Fruit fly (Drosophila melanogaster) whole organism, embryonic: ENCODE data around the gene shv.

Experiments used
- Asciz ChIP-seq: fragments of 200-800 bp; sonication (Bioruptor generic); optimal IDR thresholded peaks from 2 replicates; lab custom pipeline; 2017; ENCODE audit warnings: missing biosample characterization, mild to moderate bottlenecking, missing genetic modification characterization, missing genetic modification reagents
- CG10267 ChIP-seq: fragments of 200-800 bp; sonication (Bioruptor generic); optimal IDR thresholded peaks from 2 replicates; lab custom pipeline; 2018; ENCODE audit warnings: missing biosample characterization, mild to moderate bottlenecking, missing genetic modification characterization, moderate library complexity
- CG13287 ChIP-seq: fragments of 200-800 bp; sonication (Bioruptor generic); IDR thresholded peaks from 2 replicates; pipeline ENCODE4 v1.3.6; 2022; ENCODE audit warnings: missing biosample characterization, missing genetic modification characterization; ENCODE audit not compliant: partially characterized antibody
- CG13296 ChIP-seq: fragments of 200-800 bp; sonication (Bioruptor generic); optimal IDR thresholded peaks from 3 replicates; lab custom pipeline; 2018; ENCODE audit warnings: missing biosample characterization, mild to moderate bottlenecking, missing genetic modification characterization
- CG14667 ChIP-seq: fragments of 200-800 bp; sonication (Bioruptor generic); IDR thresholded peaks from 2 replicates; pipeline ENCODE4 v1.3.6; 2022; ENCODE audit warnings: missing biosample characterization, missing genetic modification characterization
- CG15479 ChIP-seq: fragments of 200-800 bp; sonication (Bioruptor generic); optimal IDR thresholded peaks from 3 replicates; lab custom pipeline; 2019; ENCODE audit warnings: missing biosample characterization, mild to moderate bottlenecking, missing genetic modification characterization, moderate library complexity
- CG15601 ChIP-seq: fragments of 200-800 bp; sonication (Bioruptor generic); optimal IDR thresholded peaks from 3 replicates; lab custom pipeline; 2019; ENCODE audit warnings: missing biosample characterization, mild to moderate bottlenecking, missing genetic modification characterization, moderate library complexity
- CG1647 ChIP-seq: fragments of 200-800 bp; sonication (Bioruptor generic); optimal IDR thresholded peaks from 3 replicates; lab custom pipeline; 2016; ENCODE audit warnings: missing biosample characterization, missing genetic modification characterization
- CG17361 ChIP-seq: fragments of 200-800 bp; sonication (Bioruptor generic); IDR thresholded peaks from 3 replicates; pipeline ENCODE4 v1.3.6; 2022; ENCODE audit warnings: missing biosample characterization, missing genetic modification characterization
- CG1832 ChIP-seq: fragments of 200-800 bp; sonication (Bioruptor generic); optimal IDR thresholded peaks from 2 replicates; lab custom pipeline; 2017; ENCODE audit warnings: missing biosample characterization, mild to moderate bottlenecking, missing genetic modification characterization, inconsistent platforms
- CG2120 ChIP-seq: fragments of 200-800 bp; sonication (Bioruptor generic); optimal IDR thresholded peaks from 3 replicates; lab custom pipeline; 2016; ENCODE audit warnings: missing biosample characterization, missing genetic modification characterization
- CG2712 ChIP-seq: fragments of 200-800 bp; optimal IDR thresholded peaks from 3 replicates; lab custom pipeline; 2019; ENCODE audit warnings: missing biosample characterization, mild to moderate bottlenecking, missing genetic modification characterization, moderate library complexity
- CG2875 ChIP-seq: fragments of 200-800 bp; sonication (Bioruptor generic); optimal IDR thresholded peaks from 2 replicates; lab custom pipeline; 2017; ENCODE audit warnings: missing biosample characterization, mild to moderate bottlenecking, missing genetic modification characterization, missing genetic modification reagents
- CG30020 ChIP-seq: fragments of 200-800 bp; optimal IDR thresholded peaks from 2 replicates; lab custom pipeline; 2019; ENCODE audit warnings: missing biosample characterization, mild to moderate bottlenecking, missing genetic modification characterization, moderate library complexity
- CG30403 ChIP-seq: fragments of 200-800 bp; sonication (Bioruptor generic); optimal IDR thresholded peaks from 3 replicates; lab custom pipeline; 2016; ENCODE audit warnings: missing biosample characterization, missing genetic modification characterization
- CG34422 ChIP-seq: fragments of 200-800 bp; sonication (Bioruptor generic); IDR thresholded peaks from 3 replicates; pipeline ENCODE4 v1.3.6; 2022; ENCODE audit warnings: missing biosample characterization, missing genetic modification characterization
- CG4820 ChIP-seq: fragments of 200-800 bp; sonication (Bioruptor generic); optimal IDR thresholded peaks from 3 replicates; lab custom pipeline; 2016; ENCODE audit warnings: missing biosample characterization, missing genetic modification characterization
- CG7271 ChIP-seq: fragments of 200-800 bp; sonication (Bioruptor generic); optimal IDR thresholded peaks from 2 replicates; lab custom pipeline; 2018; ENCODE audit warnings: missing biosample characterization, mild to moderate bottlenecking, missing genetic modification characterization, moderate library complexity
- CG8388 ChIP-seq: fragments of 200-800 bp; sonication (Bioruptor generic); optimal IDR thresholded peaks from 2 replicates; lab custom pipeline; 2019; ENCODE audit warnings: missing biosample characterization, mild to moderate bottlenecking, missing genetic modification characterization, moderate library complexity
- CHES-1-like ChIP-seq: fragments of 200-800 bp; sonication (Bioruptor generic); optimal IDR thresholded peaks from 2 replicates; lab custom pipeline; 2016; ENCODE audit warnings: missing biosample characterization, missing genetic modification characterization
- CTCF ChIP-seq: fragments of 200-800 bp; sonication (Bioruptor generic); optimal IDR thresholded peaks from 2 replicates; lab custom pipeline; 2017; ENCODE audit warnings: missing biosample characterization, mild to moderate bottlenecking, missing genetic modification characterization, moderate library complexity
- Doc2 ChIP-seq: fragments of 200-800 bp; sonication (Bioruptor generic); IDR thresholded peaks from 2 replicates; pipeline ENCODE4 v1.3.6; 2022; ENCODE audit warnings: missing biosample characterization, missing genetic modification characterization
- E2f2 ChIP-seq: fragments of 200-800 bp; sonication (Bioruptor generic); IDR thresholded peaks from 2 replicates; pipeline ENCODE4 v1.3.6; 2022; ENCODE audit warnings: missing biosample characterization, missing genetic modification characterization
- Elba2 ChIP-seq: fragments of 200-800 bp; sonication (Bioruptor generic); optimal IDR thresholded peaks from 3 replicates; lab custom pipeline; 2016; ENCODE audit warnings: missing biosample characterization, missing genetic modification characterization
- Fer2 ChIP-seq: fragments of 200-800 bp; sonication (Bioruptor generic); optimal IDR thresholded peaks from 2 replicates; lab custom pipeline; 2018; ENCODE audit warnings: missing biosample characterization, mild to moderate bottlenecking, missing genetic modification characterization, moderate library complexity
- Gsc ChIP-seq: fragments of 200-800 bp; sonication (Bioruptor generic); IDR thresholded peaks from 2 replicates; pipeline ENCODE4 v1.3.6; 2022; ENCODE audit warnings: missing biosample characterization, missing genetic modification characterization
- Lpt ChIP-seq: fragments of >200 bp; optimal IDR thresholded peaks from 2 replicates; lab custom pipeline; 2018; ENCODE audit warnings: missing biosample characterization, missing genetic modification characterization
- NC2α ChIP-seq: fragments of 200-800 bp; sonication (Bioruptor generic); optimal IDR thresholded peaks from 2 replicates; lab custom pipeline; 2016; ENCODE audit warnings: missing biosample characterization, missing genetic modification characterization
- Nf-YB ChIP-seq: fragments of 200-800 bp; sonication (Bioruptor generic); optimal IDR thresholded peaks from 3 replicates; lab custom pipeline; 2019; ENCODE audit warnings: missing biosample characterization, mild to moderate bottlenecking, missing genetic modification characterization, moderate library complexity
- Spps ChIP-seq: fragments of 200-800 bp; sonication (Bioruptor generic); optimal IDR thresholded peaks from 2 replicates; lab custom pipeline; 2018; ENCODE audit warnings: missing biosample characterization, mild to moderate bottlenecking, missing genetic modification characterization
- Tbp ChIP-seq: fragments of >200 bp; optimal IDR thresholded peaks from 2 replicates; lab custom pipeline; 2018; ENCODE audit warnings: missing biosample characterization, missing genetic modification characterization
- ap ChIP-seq: fragments of 200-800 bp; sonication (Bioruptor generic); IDR thresholded peaks from 2 replicates; pipeline ENCODE4 v1.3.6; 2022; ENCODE audit warnings: missing biosample characterization, missing genetic modification characterization
- bigmax ChIP-seq: fragments of 200-800 bp; sonication (Bioruptor generic); optimal IDR thresholded peaks from 2 replicates; lab custom pipeline; 2018; ENCODE audit warnings: missing biosample characterization, mild to moderate bottlenecking, missing genetic modification characterization
- chinmo ChIP-seq: fragments of 200-800 bp; sonication (Bioruptor generic); IDR thresholded peaks from 4 replicates; pipeline ENCODE4 v1.3.6; 2022; ENCODE audit warnings: missing biosample characterization, missing genetic modification characterization; ENCODE audit not compliant: partially characterized antibody
- cwo ChIP-seq: fragments of 200-800 bp; sonication (Bioruptor generic); optimal IDR thresholded peaks from 3 replicates; lab custom pipeline; 2017; ENCODE audit warnings: missing biosample characterization, missing genetic modification characterization, mild to moderate bottlenecking, moderate library complexity, missing genetic modification reagents
- danr ChIP-seq: fragments of 200-800 bp; sonication (Bioruptor generic); IDR thresholded peaks from 2 replicates; pipeline ENCODE4 v1.3.6; 2022; ENCODE audit warnings: missing biosample characterization, missing genetic modification characterization
- dm ChIP-seq: fragments of 200-800 bp; sonication (Bioruptor generic); optimal IDR thresholded peaks from 3 replicates; lab custom pipeline; 2016; ENCODE audit warnings: missing biosample characterization, missing genetic modification characterization
- gem ChIP-seq: fragments of 200-800 bp; sonication (Bioruptor generic); optimal IDR thresholded peaks from 2 replicates; lab custom pipeline; 2019; ENCODE audit warnings: missing biosample characterization, mild to moderate bottlenecking, missing genetic modification characterization, moderate library complexity
- gfzf ChIP-seq: fragments of 200-800 bp; sonication (Bioruptor generic); optimal IDR thresholded peaks from 2 replicates; lab custom pipeline; 2016; ENCODE audit warnings: missing biosample characterization, mild to moderate bottlenecking, missing genetic modification characterization, moderate library complexity
- grn ChIP-seq: fragments of 200-800 bp; sonication (Bioruptor generic); optimal IDR thresholded peaks from 3 replicates; lab custom pipeline; 2017; ENCODE audit warnings: missing biosample characterization, missing genetic modification characterization
- insv ChIP-seq, 2 experiments: fragments of 200-800 bp; sonication (Bioruptor generic); optimal IDR thresholded peaks; 3 replicates each; lab custom pipeline; 2016 to 2018; ENCODE audit warnings: missing biosample characterization in 2 of 2, missing genetic modification characterization in 2 of 2
- salm ChIP-seq: fragments of 200-800 bp; sonication (Bioruptor generic); optimal IDR thresholded peaks from 2 replicates; lab custom pipeline; 2018; ENCODE audit warnings: missing biosample characterization, mild to moderate bottlenecking, missing genetic modification characterization
- scrt ChIP-seq: fragments of 200-800 bp; sonication (Bioruptor generic); optimal IDR thresholded peaks from 2 replicates; lab custom pipeline; 2018; ENCODE audit warnings: missing biosample characterization, mild to moderate bottlenecking, missing genetic modification characterization, moderate library complexity
- so ChIP-seq: fragments of 200-800 bp; sonication (Bioruptor generic); IDR thresholded peaks from 3 replicates; pipeline ENCODE4 v1.3.6; 2022; ENCODE audit warnings: missing biosample characterization, missing genetic modification characterization
- sqz ChIP-seq: fragments of 200-800 bp; sonication (Bioruptor generic); optimal IDR thresholded peaks from 3 replicates; lab custom pipeline; 2018; ENCODE audit warnings: missing biosample characterization, mild to moderate bottlenecking, missing genetic modification characterization
- sr ChIP-seq: fragments of 200-800 bp; sonication (Bioruptor generic); IDR thresholded peaks from 3 replicates; pipeline ENCODE4 v1.3.6; 2022; ENCODE audit warnings: missing biosample characterization, missing genetic modification characterization
- tgo ChIP-seq: fragments of 200-800 bp; sonication (Bioruptor generic); IDR thresholded peaks from 3 replicates; pipeline ENCODE4 v1.3.6; 2022; ENCODE audit warnings: missing biosample characterization, missing genetic modification characterization
- vfl ChIP-seq: fragments of 200-800 bp; sonication (Bioruptor generic); optimal IDR thresholded peaks from 2 replicates; lab custom pipeline; 2016; ENCODE audit warnings: missing biosample characterization, missing genetic modification characterization
- wor ChIP-seq: fragments of 200-800 bp; sonication (Bioruptor generic); IDR thresholded peaks from 2 replicates; pipeline ENCODE4 v1.3.6; 2022; ENCODE audit warnings: missing biosample characterization, missing genetic modification characterization
- z ChIP-seq: fragments of 200-800 bp; sonication (Bioruptor generic); IDR thresholded peaks from 3 replicates; pipeline ENCODE4 v1.3.6; 2022; ENCODE audit warnings: missing biosample characterization, missing genetic modification characterization
- zen2 ChIP-seq: fragments of 200-800 bp; sonication (Bioruptor generic); IDR thresholded peaks from 3 replicates; pipeline ENCODE4 v1.3.6; 2022; ENCODE audit warnings: missing biosample characterization, missing genetic modification characterization; ENCODE audit not compliant: partially characterized antibody

Gene shv

dm6 chr2L:421119-421821 is 31.6 kb upstream of the shv start, which contains the start of the genes CG11885 and CG13692 (continued):
- TF ChIP-seq CG7271 (tag; lab: Kevin White, UChicago) (peak; percentile 27), CG30403 (GFP tag; lab: Kevin White, UChicago) (peak; percentile 33), so (GFP tag; lab: Robert Waterston, UW) (no peak; the same call in 2 of the 3 replicates), CG1647 (no peak), CG8388 (GFP tag; lab: Kevin White, UChicago) (no peak), CG2875 (GFP tag; lab: Kevin White, UChicago) (no peak), CTCF (peak; percentile 95), Nf-YB (GFP tag; lab: Kevin White, UChicago) (peak; percentile 17), NC2α (GFP tag; lab: Kevin White, UChicago) (no peak), vfl (GFP tag; lab: Kevin White, UChicago) (peak; percentile 43), bigmax (GFP tag; lab: Kevin White, UChicago) (peak; percentile 31), CG13287 (GFP tag; lab: Robert Waterston, UW) (peak; percentile 100), Gsc (GFP tag; lab: Robert Waterston, UW) (no peak), scrt (GFP tag; lab: Kevin White, UChicago) (no peak), Spps (no peak), danr (GFP tag; lab: Robert Waterston, UW) (no peak), sqz (GFP tag; lab: Kevin White, UChicago) (peak; percentile 81), CG15601 (tag; lab: Kevin White, UChicago) (peak; percentile 92), CG2712 (tag; lab: Kevin White, UChicago) (peak; percentile 68), CG1832 (no peak), Asciz (GFP tag; lab: Kevin White, UChicago) (no peak), Fer2 (tag; lab: Kevin White, UChicago) (peak; percentile 38), cwo (GFP tag; lab: Kevin White, UChicago) (no peak), CG34422 (GFP tag; lab: Robert Waterston, UW) (peak; percentile 18; the same call in 1 of the 3 replicates), gem (tag; lab: Kevin White, UChicago) (peak; percentile 31), z (no peak), CG10267 (tag; lab: Kevin White, UChicago) (peak; percentile 67), Lpt (GFP tag; lab: Kevin White, UChicago) (no peak), Doc2 (GFP tag; lab: Robert Waterston, UW) (no peak), grn (GFP tag; lab: Kevin White, UChicago) (peak; percentile 84), tgo (no peak), ap (no peak), wor (no peak), dm (peak; percentile 79), CG30020 (tag; lab: Kevin White, UChicago) (peak; percentile 46), insv (GFP tag; optimal IDR thresholded peaks at IDR 0.05; lab: Kevin White, UChicago) (peak in 1 of 2 experiments; percentile 58), Elba2 (GFP tag; lab: Kevin White, UChicago) (no peak), zen2 (GFP tag; lab: Robert Waterston, UW) (peak; percentile 99), CG15479 (GFP tag; lab: Kevin White, UChicago) (peak; percentile 9), CG13296 (GFP tag; lab: Kevin White, UChicago) (peak; percentile 30), chinmo (peak; percentile 99), CG17361 (GFP tag; lab: Robert Waterston, UW) (peak; percentile 35; the same call in 1 of the 3 replicates), salm (tag; lab: Kevin White, UChicago) (no peak), gfzf (GFP tag; lab: Kevin White, UChicago) (peak; percentile 79), sr (GFP tag; lab: Robert Waterston, UW) (no peak), CG4820 (GFP tag; lab: Kevin White, UChicago) (no peak), CG14667 (GFP tag; lab: Robert Waterston, UW) (no peak), CG2120 (GFP tag; lab: Kevin White, UChicago) (peak; percentile 51), CHES-1-like (GFP tag; lab: Kevin White, UChicago) (peak; percentile 68), E2f2 (GFP tag; lab: Robert Waterston, UW) (peak; percentile 85), Tbp (GFP tag; lab: Kevin White, UChicago) (no peak)
